Worm (Caenorhabditis elegans) whole organism, midembryonic: ENCODE data around the gene T05B9.1.

ENCODE experiments used
- T22C8.4 ChIP-seq: fragments of 200-800 bp; sonication (Bioruptor generic); IDR thresholded peaks from 2 replicates; pipeline ENCODE4 v1.3.6; 2022; ENCODE audit warnings: missing genetic modification characterization, missing compliant biosample characterization
- cog-1 ChIP-seq: sonication (generic microtip); optimal IDR thresholded peaks from 2 replicates; lab custom pipeline; 2016; ENCODE audit warnings: missing genetic modification characterization, missing compliant biosample characterization
- flt-1 ChIP-seq: fragments of 200-800 bp; sonication (Bioruptor generic); IDR thresholded peaks from 2 replicates; pipeline ENCODE4 v1.3.6; 2022; ENCODE audit warnings: missing genetic modification characterization, missing compliant biosample characterization
- klf-2 ChIP-seq: fragments of 200-800 bp; sonication (Bioruptor generic); conservative IDR thresholded peaks from 2 replicates; pipeline ENCODE4 v1.3.6; 2022; ENCODE audit warnings: missing genetic modification reagents, missing genetic modification characterization, missing compliant biosample characterization
- med-1 ChIP-seq: sonication (generic microtip); optimal IDR thresholded peaks from 2 replicates; lab custom pipeline; 2017; ENCODE audit warnings: missing genetic modification characterization, mild to moderate bottlenecking, missing compliant biosample characterization, antibody characterized with exemption, missing genetic modification reagents; ENCODE audit not compliant: insufficient read depth
- ref-1 ChIP-seq: fragments of 200-800 bp; sonication (Bioruptor generic); conservative IDR thresholded peaks from 2 replicates; pipeline ENCODE4 v1.3.6; 2022; ENCODE audit warnings: missing genetic modification reagents, missing genetic modification characterization, missing compliant biosample characterization
- tab-1 ChIP-seq: fragments of 200-800 bp; sonication (Bioruptor generic); IDR thresholded peaks from 2 replicates; pipeline ENCODE4 v1.3.6; 2022; ENCODE audit warnings: missing genetic modification characterization, missing compliant biosample characterization
- ztf-23 ChIP-seq: fragments of 200-800 bp; sonication (Bioruptor generic); IDR thresholded peaks from 2 replicates; pipeline ENCODE4 v1.3.6; 2022; ENCODE audit warnings: missing genetic modification reagents, missing genetic modification characterization, missing compliant biosample characterization
- ztf-29 ChIP-seq: fragments of 200-800 bp; sonication (Bioruptor generic); IDR thresholded peaks from 2 replicates; pipeline ENCODE4 v1.3.6; 2022; ENCODE audit warnings: missing genetic modification reagents, missing genetic modification characterization, missing compliant biosample characterization

Gene T05B9.1

ce11 chrII:11290109-11290784, 29.3 kb upstream of the T05B9.1 start, which contains the start of gene C47G2.3:
Gene C47G2.3 (minus strand): TSS chrII:11290159.
- TF ChIP-seq ref-1 (GFP tag; lab: Robert Waterston, UW) (no peak), tab-1 (GFP tag; lab: Robert Waterston, UW) (no peak), med-1 (GFP tag; lab: Kevin White, UChicago) (no peak), ztf-29 (GFP tag; lab: Robert Waterston, UW) (no peak), T22C8.4 (GFP tag; lab: Robert Waterston, UW) (no peak)

ce11 chrII:11288148-11288547, 27.2 kb upstream of the T05B9.1 start:
- no peak for TF ChIP-seq ztf-23 (GFP tag; lab: Robert Waterston, UW)

ce11 chrII:11286445-11286844, 25.5 kb upstream of the T05B9.1 start:
- TF ChIP-seq T22C8.4 (GFP tag; lab: Robert Waterston, UW) = no peak
- no peak for TF ChIP-seq ref-1 (GFP tag; lab: Robert Waterston, UW)
- no peak for TF ChIP-seq klf-2 (GFP tag; lab: Robert Waterston, UW)
- TF ChIP-seq flt-1 = no peak
- TF ChIP-seq ztf-29 (GFP tag; lab: Robert Waterston, UW) = no peak
- no peak for TF ChIP-seq ztf-23 (GFP tag; lab: Robert Waterston, UW)

- TF ChIP-seq tab-1 (GFP tag; lab: Robert Waterston, UW) (no peak), T22C8.4 (GFP tag; lab: Robert Waterston, UW) (no peak), ztf-29 (GFP tag; lab: Robert Waterston, UW) (no peak), ztf-23 (GFP tag; lab: Robert Waterston, UW) (no peak), klf-2 (GFP tag; lab: Robert Waterston, UW) (no peak), med-1 (GFP tag; lab: Kevin White, UChicago) (no peak), cog-1 (tag; lab: Kevin White, UChicago) (no peak)
Observed at ce11 chrII:11285282-11285933, 24.4 kb upstream of the T05B9.1 start.

ce11 chrII:11284701-11285100, 23.7 kb upstream of the T05B9.1 start:
- TF ChIP-seq cog-1 (tag; lab: Kevin White, UChicago) (no peak), ztf-23 (GFP tag; lab: Robert Waterston, UW) (no peak), klf-2 (GFP tag; lab: Robert Waterston, UW) (no peak), T22C8.4 (GFP tag; lab: Robert Waterston, UW) (no peak), ref-1 (GFP tag; lab: Robert Waterston, UW) (no peak), med-1 (GFP tag; lab: Kevin White, UChicago) (no peak), tab-1 (GFP tag; lab: Robert Waterston, UW) (no peak)

ce11 chrII:11283803-11284202, 22.8 kb upstream of the T05B9.1 start:
- TF ChIP-seq flt-1 = no peak
- TF ChIP-seq klf-2 (GFP tag; lab: Robert Waterston, UW) = no peak
- no peak for TF ChIP-seq cog-1 (tag; lab: Kevin White, UChicago)
- TF ChIP-seq med-1 (GFP tag; lab: Kevin White, UChicago) = no peak
- TF ChIP-seq ztf-29 (GFP tag; lab: Robert Waterston, UW) = no peak
- no peak for TF ChIP-seq ztf-23 (GFP tag; lab: Robert Waterston, UW)
- no peak for TF ChIP-seq ref-1 (GFP tag; lab: Robert Waterston, UW)
- TF ChIP-seq T22C8.4 (GFP tag; lab: Robert Waterston, UW) = no peak
- no peak for TF ChIP-seq tab-1 (GFP tag; lab: Robert Waterston, UW)

ce11 chrII:11283013-11283412, 22.0 kb upstream of the T05B9.1 start:
- TF ChIP-seq cog-1 (tag; lab: Kevin White, UChicago) (no peak), ref-1 (GFP tag; lab: Robert Waterston, UW) (no peak), ztf-23 (GFP tag; lab: Robert Waterston, UW) (no peak), T22C8.4 (GFP tag; lab: Robert Waterston, UW) (no peak), med-1 (GFP tag; lab: Kevin White, UChicago) (no peak), ztf-29 (GFP tag; lab: Robert Waterston, UW) (no peak), klf-2 (GFP tag; lab: Robert Waterston, UW) (no peak), flt-1 (no peak), tab-1 (GFP tag; lab: Robert Waterston, UW) (no peak)

- TF ChIP-seq ztf-29 (GFP tag; lab: Robert Waterston, UW) = no peak
- no peak for TF ChIP-seq ztf-23 (GFP tag; lab: Robert Waterston, UW)
- TF ChIP-seq cog-1 (tag; lab: Kevin White, UChicago) = no peak
- no peak for TF ChIP-seq ref-1 (GFP tag; lab: Robert Waterston, UW)
- no peak for TF ChIP-seq med-1 (GFP tag; lab: Kevin White, UChicago)
- TF ChIP-seq flt-1 = no peak
- no peak for TF ChIP-seq T22C8.4 (GFP tag; lab: Robert Waterston, UW)
- no peak for TF ChIP-seq tab-1 (GFP tag; lab: Robert Waterston, UW)
- no peak for TF ChIP-seq klf-2 (GFP tag; lab: Robert Waterston, UW)
Observed at ce11 chrII:11281666-11282065, 20.7 kb upstream of the T05B9.1 start, which contains the start of gene unc-130. Gene unc-130 (plus strand): TSS chrII:11281966.

- no peak for TF ChIP-seq tab-1 (GFP tag; lab: Robert Waterston, UW)
- no peak for TF ChIP-seq ref-1 (GFP tag; lab: Robert Waterston, UW)
- TF ChIP-seq ztf-29 (GFP tag; lab: Robert Waterston, UW) = no peak
- TF ChIP-seq flt-1 = no peak
- no peak for TF ChIP-seq T22C8.4 (GFP tag; lab: Robert Waterston, UW)
- no peak for TF ChIP-seq med-1 (GFP tag; lab: Kevin White, UChicago)
- TF ChIP-seq cog-1 (tag; lab: Kevin White, UChicago) = no peak
- TF ChIP-seq ztf-23 (GFP tag; lab: Robert Waterston, UW) = no peak
- no peak for TF ChIP-seq klf-2 (GFP tag; lab: Robert Waterston, UW)
Observed at ce11 chrII:11281177-11281576, 20.2 kb upstream of the T05B9.1 start.
